Fruit fly (Drosophila melanogaster): ENCODE results near the gene CG2865.

Gene CG2865

dm6 chrX:2298708-2299370 lies 5.6 kb upstream of the CG2865 start:
- TF ChIP-seq Hr78 (GFP tag; optimal IDR thresholded peaks at IDR 0.05) (no peak), sv (GFP tag; optimal IDR thresholded peaks at IDR 0.05) (peak; percentile 69), dl (GFP tag; optimal IDR thresholded peaks at IDR 0.05; ENCODE audit: insufficient read depth in 1 of 2, partially characterized antibody in 2 of 2) (no peak), jim (GFP tag; optimal IDR thresholded peaks at IDR 0.05) (no peak), CG32264 (GFP tag; optimal IDR thresholded peaks at IDR 0.05) (peak; percentile 88), lola (GFP tag; optimal IDR thresholded peaks at IDR 0.05) (no peak), CG9705 (GFP tag; optimal IDR thresholded peaks at IDR 0.05) (peak; percentile 76), foxo (GFP tag; optimal IDR thresholded peaks at IDR 0.05) (peak; percentile 5 to 93), Sp1 (GFP tag; optimal IDR thresholded peaks at IDR 0.05) (peak; percentile 88), pan (optimal IDR thresholded peaks at IDR 0.05) (no peak), dmrt93B (GFP tag; optimal IDR thresholded peaks at IDR 0.05) (peak; percentile 87), GATAd (GFP tag; optimal IDR thresholded peaks at IDR 0.05) (peak; percentile 17), Rel (GFP tag; optimal IDR thresholded peaks at IDR 0.05) (peak; percentile 77), Rel (tag; optimal IDR thresholded peaks at IDR 0.05) (peak; percentile 50), usp (GFP tag; optimal IDR thresholded peaks at IDR 0.05) (no peak), Dif (GFP tag; optimal IDR thresholded peaks at IDR 0.05; ENCODE audit: partially characterized antibody) (no peak), N (GFP tag; optimal IDR thresholded peaks at IDR 0.05) (no peak), Hnf4 (GFP tag; optimal IDR thresholded peaks at IDR 0.05) (peak; percentile 90), Mio (GFP tag; optimal IDR thresholded peaks at IDR 0.05) (no peak), rgr (GFP tag; optimal IDR thresholded peaks at IDR 0.05) (peak; percentile 93), Myc (optimal IDR thresholded peaks at IDR 0.05) (no peak), ey (GFP tag; optimal IDR thresholded peaks at IDR 0.05) (peak; percentile 91), woc (GFP tag; optimal IDR thresholded peaks at IDR 0.05) (peak; percentile 95), br (GFP tag; optimal IDR thresholded peaks at IDR 0.05) (peak; percentile 92), sage (GFP tag; optimal IDR thresholded peaks at IDR 0.05) (peak; percentile 89), Abd-B (GFP tag; optimal IDR thresholded peaks at IDR 0.05) (no peak), psq (GFP tag; optimal IDR thresholded peaks at IDR 0.05) (peak; percentile 87), brk (GFP tag; optimal IDR thresholded peaks at IDR 0.05) (peak; percentile 82), tai (GFP tag; optimal IDR thresholded peaks at IDR 0.05) (peak; percentile 81), Vsx2 (GFP tag; optimal IDR thresholded peaks at IDR 0.05; ENCODE audit: partially characterized antibody) (no peak), dsf (GFP tag; optimal IDR thresholded peaks at IDR 0.05; ENCODE audit: borderline replicate concordance) (peak; percentile 31), OdsH (GFP tag; optimal IDR thresholded peaks at IDR 0.05) (peak; percentile 91), fru (GFP tag; optimal IDR thresholded peaks at IDR 0.05) (peak; percentile 94), CrebA (GFP tag; optimal IDR thresholded peaks at IDR 0.05; ENCODE audit: borderline replicate concordance) (no peak), Dfd (GFP tag; optimal IDR thresholded peaks at IDR 0.05) (no peak), h (GFP tag; optimal IDR thresholded peaks at IDR 0.05) (peak; percentile 94), HLH106 (tag; optimal IDR thresholded peaks at IDR 0.05) (peak; percentile 91), Hr83 (GFP tag; optimal IDR thresholded peaks at IDR 0.05; ENCODE audit: poor library complexity, severe bottlenecking) (peak; percentile 77), Jra (GFP tag; optimal IDR thresholded peaks at IDR 0.05) (peak; percentile 72)

DNA sequence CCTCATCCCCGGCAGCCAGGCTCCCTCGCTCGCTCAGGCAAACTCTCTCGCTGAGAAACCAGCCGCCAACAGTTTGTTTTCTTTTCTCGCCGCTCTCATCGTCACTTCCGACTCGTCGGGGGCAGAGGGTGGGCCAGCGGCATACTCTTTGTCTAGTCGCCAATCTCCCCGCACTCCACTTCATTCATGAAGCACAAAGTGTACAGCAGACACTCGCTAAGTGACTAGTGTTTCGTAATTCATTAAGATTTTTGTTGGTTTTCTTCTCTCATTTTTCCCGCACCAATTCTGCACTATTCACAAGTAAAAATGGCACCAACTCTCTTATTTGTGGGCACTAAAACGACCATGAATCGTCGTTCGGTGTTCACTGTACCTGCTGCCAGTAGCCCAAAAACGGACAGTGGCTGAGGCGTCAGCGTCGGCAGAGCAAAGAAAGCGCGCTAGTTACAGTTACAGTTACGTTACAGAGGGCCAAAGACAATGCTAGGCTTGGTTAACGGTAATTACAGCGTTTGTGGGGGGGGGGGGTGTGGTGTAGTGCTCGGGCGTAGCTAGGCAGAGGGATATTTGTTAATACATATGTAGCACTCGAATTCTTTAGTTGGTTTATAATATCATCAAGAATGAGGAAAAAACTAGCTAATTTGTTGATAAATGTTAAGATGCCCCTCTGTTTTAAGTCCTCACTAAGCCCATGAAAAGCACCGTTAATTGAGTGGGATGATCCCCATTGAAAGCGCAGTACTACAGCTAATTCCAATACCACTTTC lies 4.4 kb upstream of the CG2865 start:
- TF ChIP-seq Hr83 (GFP tag; optimal IDR thresholded peaks at IDR 0.05; ENCODE audit: poor library complexity, severe bottlenecking): no peak
- TF ChIP-seq GATAd (GFP tag; optimal IDR thresholded peaks at IDR 0.05): no peak
- no peak for TF ChIP-seq Abd-B (GFP tag; optimal IDR thresholded peaks at IDR 0.05)
- no peak for TF ChIP-seq Dfd (GFP tag; optimal IDR thresholded peaks at IDR 0.05)
- peak; percentile 24 for TF ChIP-seq Jra (GFP tag; optimal IDR thresholded peaks at IDR 0.05)
- no peak for TF ChIP-seq Dif (GFP tag; optimal IDR thresholded peaks at IDR 0.05; ENCODE audit: partially characterized antibody)
- peak; percentile 81 for TF ChIP-seq Sp1 (GFP tag; optimal IDR thresholded peaks at IDR 0.05)
- TF ChIP-seq CrebA (GFP tag; optimal IDR thresholded peaks at IDR 0.05; ENCODE audit: borderline replicate concordance): no peak
- peak; percentile 57 for TF ChIP-seq sage (GFP tag; optimal IDR thresholded peaks at IDR 0.05)
- peak; percentile 85 for TF ChIP-seq Hnf4 (GFP tag; optimal IDR thresholded peaks at IDR 0.05)
- TF ChIP-seq psq (GFP tag; optimal IDR thresholded peaks at IDR 0.05): peak; percentile 71
- peak; percentile 93 for TF ChIP-seq ey (GFP tag; optimal IDR thresholded peaks at IDR 0.05)
- TF ChIP-seq Vsx2 (GFP tag; optimal IDR thresholded peaks at IDR 0.05; ENCODE audit: partially characterized antibody): no peak
- no peak for TF ChIP-seq lola (GFP tag; optimal IDR thresholded peaks at IDR 0.05)
- peak; percentile 72 for TF ChIP-seq CG32264 (GFP tag; optimal IDR thresholded peaks at IDR 0.05)
- TF ChIP-seq fru (GFP tag; optimal IDR thresholded peaks at IDR 0.05): peak; percentile 93
- no peak for TF ChIP-seq jim (GFP tag; optimal IDR thresholded peaks at IDR 0.05)
- no peak for TF ChIP-seq Rel (GFP tag; optimal IDR thresholded peaks at IDR 0.05)
- TF ChIP-seq Rel (tag; optimal IDR thresholded peaks at IDR 0.05): peak; percentile 35
- TF ChIP-seq sv (GFP tag; optimal IDR thresholded peaks at IDR 0.05): peak; percentile 97
- peak; percentile 42 to 91 for TF ChIP-seq foxo (GFP tag; optimal IDR thresholded peaks at IDR 0.05)
- TF ChIP-seq OdsH (GFP tag; optimal IDR thresholded peaks at IDR 0.05): peak; percentile 81
- no peak for TF ChIP-seq CG9705 (GFP tag; optimal IDR thresholded peaks at IDR 0.05)
- peak; percentile 91 for TF ChIP-seq br (GFP tag; optimal IDR thresholded peaks at IDR 0.05)
- no peak for TF ChIP-seq Myc (optimal IDR thresholded peaks at IDR 0.05)
- TF ChIP-seq rgr (GFP tag; optimal IDR thresholded peaks at IDR 0.05): peak; percentile 89
- no peak for TF ChIP-seq dl (GFP tag; optimal IDR thresholded peaks at IDR 0.05; ENCODE audit: insufficient read depth in 1 of 2, partially characterized antibody in 2 of 2)
- TF ChIP-seq dmrt93B (GFP tag; optimal IDR thresholded peaks at IDR 0.05): peak; percentile 76
- peak; percentile 37 for TF ChIP-seq woc (GFP tag; optimal IDR thresholded peaks at IDR 0.05)
- no peak for TF ChIP-seq dsf (GFP tag; optimal IDR thresholded peaks at IDR 0.05; ENCODE audit: borderline replicate concordance)
- TF ChIP-seq tai (GFP tag; optimal IDR thresholded peaks at IDR 0.05): peak; percentile 69
- no peak for TF ChIP-seq usp (GFP tag; optimal IDR thresholded peaks at IDR 0.05)
- peak; percentile 84 for TF ChIP-seq HLH106 (tag; optimal IDR thresholded peaks at IDR 0.05)
- no peak for TF ChIP-seq pan (optimal IDR thresholded peaks at IDR 0.05)
- TF ChIP-seq h (GFP tag; optimal IDR thresholded peaks at IDR 0.05): peak; percentile 94
- peak; percentile 62 for TF ChIP-seq Mio (GFP tag; optimal IDR thresholded peaks at IDR 0.05)
- TF ChIP-seq Hr78 (GFP tag; optimal IDR thresholded peaks at IDR 0.05): no peak
- no peak for TF ChIP-seq N (GFP tag; optimal IDR thresholded peaks at IDR 0.05)
- TF ChIP-seq brk (GFP tag; optimal IDR thresholded peaks at IDR 0.05): no peak

Data from whole organism, wandering third instar larva.